Worm (Caenorhabditis elegans) whole organism, late embryonic: ENCODE data around the gene pipp-4P.

Experiments
- gmeb-2 ChIP-seq: sonication (generic microtip); optimal IDR thresholded peaks from 2 replicates; lab custom pipeline; 2016; ENCODE audit warnings: missing genetic modification characterization, inconsistent platforms, missing compliant biosample characterization
- pha-4 ChIP-seq: fragments of 150-350 bp; optimal IDR thresholded peaks from 2 replicates; lab custom pipeline; 2018; ENCODE audit warnings: missing biosample characterization, missing genetic modification reagents, missing genetic modification characterization
- pqm-1 ChIP-seq: sonication (generic microtip); optimal IDR thresholded peaks from 2 replicates; lab custom pipeline; 2016; ENCODE audit warnings: missing genetic modification characterization, missing compliant biosample characterization

- TF ChIP-seq pqm-1 (tag; lab: Kevin White, UChicago) (no peak), gmeb-2 (tag; lab: Kevin White, UChicago) (no peak), pha-4 (tag; lab: Kevin White, UChicago) (no peak)
Measured at ce11 chrIII:2770752-2771151, 48.3 kb upstream of the pipp-4P start.
